Worm (Caenorhabditis elegans) whole organism, young adult: ENCODE measurements around the gene spp-28.

ENCODE experiments used
- B0261.1 ChIP-seq: sonication (generic microtip); optimal IDR thresholded peaks from 2 replicates; lab custom pipeline; 2016; ENCODE audit warnings: mild to moderate bottlenecking, missing genetic modification characterization, moderate library complexity, missing compliant biosample characterization
- Y53G8AR.9 ChIP-seq: fragments of 200-800 bp; sonication (Bioruptor generic); conservative IDR thresholded peaks from 2 replicates; pipeline ENCODE4 v1.3.6; 2022; ENCODE audit warnings: missing genetic modification reagents, missing genetic modification characterization, missing compliant biosample characterization
- akir-1 ChIP-seq: fragments of 200-800 bp; sonication (Bioruptor generic); optimal IDR thresholded peaks from 2 replicates; lab custom pipeline; 2018; ENCODE audit warnings: mild to moderate bottlenecking, missing genetic modification characterization, moderate library complexity, missing compliant biosample characterization
- aptf-3 ChIP-seq: fragments of 200-800 bp; sonication (Bioruptor generic); IDR thresholded peaks from 2 replicates; pipeline ENCODE4 v1.3.6; 2022; ENCODE audit warnings: missing genetic modification characterization, missing compliant biosample characterization
- die-1 ChIP-seq: sonication (generic microtip); optimal IDR thresholded peaks from 2 replicates; lab custom pipeline; 2016; ENCODE audit warnings: missing genotype, mild to moderate bottlenecking, missing genetic modification characterization, missing compliant biosample characterization
- egl-18 ChIP-seq: fragments of 200-800 bp; sonication (Bioruptor generic); IDR thresholded peaks from 2 replicates; pipeline ENCODE4 v1.3.6; 2022; ENCODE audit warnings: missing genetic modification reagents, missing genetic modification characterization, missing compliant biosample characterization
- madf-3 ChIP-seq: fragments of 200-800 bp; sonication (Bioruptor generic); IDR thresholded peaks from 2 replicates; pipeline ENCODE4 v1.3.6; 2022; ENCODE audit warnings: missing genetic modification reagents, missing genetic modification characterization, missing compliant biosample characterization
- sea-2 ChIP-seq: fragments of 200-800 bp; sonication (Bioruptor generic); IDR thresholded peaks from 2 replicates; pipeline ENCODE4 v1.3.6; 2022; ENCODE audit warnings: missing genetic modification characterization, missing compliant biosample characterization
- ztf-3 ChIP-seq: fragments of 200-800 bp; sonication (Bioruptor generic); optimal IDR thresholded peaks from 2 replicates; lab custom pipeline; 2018; ENCODE audit warnings: mild to moderate bottlenecking, missing genetic modification characterization, missing compliant biosample characterization

DNA sequence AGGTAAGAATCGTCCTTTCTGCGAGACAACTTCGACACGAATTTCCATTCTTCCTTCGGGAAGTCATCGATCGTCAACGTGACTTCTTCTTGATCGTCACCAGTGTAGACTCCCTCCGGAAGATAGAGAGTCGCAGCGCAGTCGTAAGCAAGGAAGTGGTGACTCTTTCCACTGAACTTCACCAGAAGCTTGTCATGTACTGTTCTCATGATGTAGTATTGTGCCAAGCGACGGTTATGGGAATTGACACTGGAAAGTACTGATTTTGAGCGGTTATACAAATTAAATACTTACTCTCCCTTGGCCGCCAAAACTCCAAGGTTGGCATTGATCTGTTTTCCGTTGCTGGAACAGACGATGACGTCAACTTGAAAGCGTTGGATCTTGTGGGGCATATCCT lies 14.7 kb downstream of the spp-28 start:
- no peak for TF ChIP-seq egl-18 (GFP tag; lab: Robert Waterston, UW)
- no peak for TF ChIP-seq Y53G8AR.9
- TF ChIP-seq aptf-3 (GFP tag; lab: Robert Waterston, UW) = no peak
- TF ChIP-seq die-1 = no peak
- no peak for TF ChIP-seq madf-3
- no peak for TF ChIP-seq sea-2 (GFP tag; lab: Robert Waterston, UW)
- no peak for TF ChIP-seq akir-1
- TF ChIP-seq B0261.1 (tag; lab: Kevin White, UChicago) = no peak
- no peak for TF ChIP-seq ztf-3 (GFP tag; lab: Kevin White, UChicago)
